Fruit fly (Drosophila melanogaster) Kc167 (cell line): ENCODE measurements around the gene Cyp4ae1.

ENCODE experiments used
- Myc ChIP-seq: fragments of >200 bp; optimal IDR thresholded peaks from 2 replicates; lab custom pipeline; 2017; ENCODE audit warnings: missing external identifiers
- Sin3A ChIP-seq: fragments of >200 bp; optimal IDR thresholded peaks from 2 replicates; lab custom pipeline; 2018; ENCODE audit warnings: missing external identifiers
- h ChIP-seq: fragments of >200 bp; optimal IDR thresholded peaks from 3 replicates; lab custom pipeline; 2018; ENCODE audit warnings: missing external identifiers
- insv ChIP-seq: fragments of >200 bp; optimal IDR thresholded peaks from 3 replicates; lab custom pipeline; 2018; ENCODE audit warnings: missing external identifiers
- psq ChIP-seq: fragments of >200 bp; optimal IDR thresholded peaks from 2 replicates; lab custom pipeline; 2017; ENCODE audit warnings: missing external identifiers
- ttk ChIP-seq: sonication (Bioruptor generic); optimal IDR thresholded peaks from 2 replicates; lab custom pipeline; 2017; ENCODE audit warnings: missing external identifiers

The Cyp4ae1 gene

dm6 chrX:2157929-2158610 is 20.7 kb upstream of the Cyp4ae1 start:
- no peak for TF ChIP-seq psq (lab: Kevin White, UChicago)
- no peak for TF ChIP-seq Myc (lab: Kevin White, UChicago)
- TF ChIP-seq insv: no peak
- TF ChIP-seq ttk (lab: Kevin White, UChicago): no peak
- no peak for TF ChIP-seq Sin3A (lab: Kevin White, UChicago)

- TF ChIP-seq h (lab: Kevin White, UChicago) (no peak), insv (no peak), Myc (lab: Kevin White, UChicago) (no peak), Sin3A (lab: Kevin White, UChicago) (no peak), ttk (lab: Kevin White, UChicago) (no peak), psq (lab: Kevin White, UChicago) (no peak)
These were observed 20.1 kb upstream of the Cyp4ae1 start, which contains the start of gene wapl for dm6 chrX:2158668-2159163. wapl (minus strand) TSS chrX:2158983.

DNA sequence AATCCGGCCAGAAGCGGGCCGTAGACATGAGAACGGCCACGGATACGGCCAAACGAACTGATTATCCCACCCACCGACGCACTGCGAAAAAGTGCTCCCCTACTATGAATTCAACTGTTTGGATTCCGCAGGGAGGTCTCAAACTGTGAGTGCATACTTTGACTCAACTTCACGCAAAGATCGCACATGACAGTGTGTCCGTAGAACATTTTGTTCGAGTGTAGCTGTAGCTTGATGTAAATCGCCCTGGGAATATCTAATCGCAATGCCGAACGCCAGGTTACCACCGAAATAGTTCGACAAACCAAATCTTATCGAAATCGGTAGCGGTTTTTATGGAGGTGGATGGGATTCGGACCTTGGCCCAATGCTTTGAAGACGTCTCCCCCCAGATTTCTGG is 17.8 kb upstream of the Cyp4ae1 start:
- TF ChIP-seq Myc (lab: Kevin White, UChicago) (no peak), ttk (lab: Kevin White, UChicago) (no peak), insv (no peak)

- no peak for TF ChIP-seq insv
- no peak for TF ChIP-seq ttk (lab: Kevin White, UChicago)
- TF ChIP-seq psq (lab: Kevin White, UChicago): no peak
- TF ChIP-seq h (lab: Kevin White, UChicago): no peak
- TF ChIP-seq Sin3A (lab: Kevin White, UChicago): no peak
These were observed 16.5 kb upstream of the Cyp4ae1 start, which contains the start of the genes Cyp4d1 and CG3630 for dm6 chrX:2162130-2162907. Cyp4d1 (minus strand) TSS chrX:2162180. CG3630 (plus strand) TSS chrX:2162196.

DNA sequence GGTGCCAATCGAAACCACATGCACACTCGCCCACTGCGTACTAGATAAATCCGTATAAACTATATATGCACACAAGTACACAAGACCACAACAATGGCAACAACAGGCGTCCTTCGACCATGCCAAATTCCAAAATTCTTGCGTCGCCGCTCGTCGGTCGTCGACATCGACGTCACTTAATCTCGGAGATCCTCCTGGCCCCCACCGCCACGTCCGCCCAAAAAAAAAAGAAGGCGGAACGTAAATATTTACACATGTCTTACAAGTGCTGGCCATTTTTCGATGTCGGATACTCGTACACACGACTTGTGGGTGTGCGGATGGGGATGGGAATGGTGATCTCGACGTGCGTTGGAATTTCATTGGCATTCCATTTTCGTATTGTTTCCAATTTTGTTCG is 15.4 kb upstream of the Cyp4ae1 start:
- TF ChIP-seq Myc (lab: Kevin White, UChicago) (no peak), Sin3A (lab: Kevin White, UChicago) (no peak), insv (no peak), psq (lab: Kevin White, UChicago) (no peak), h (lab: Kevin White, UChicago) (no peak), ttk (lab: Kevin White, UChicago) (no peak)

DNA sequence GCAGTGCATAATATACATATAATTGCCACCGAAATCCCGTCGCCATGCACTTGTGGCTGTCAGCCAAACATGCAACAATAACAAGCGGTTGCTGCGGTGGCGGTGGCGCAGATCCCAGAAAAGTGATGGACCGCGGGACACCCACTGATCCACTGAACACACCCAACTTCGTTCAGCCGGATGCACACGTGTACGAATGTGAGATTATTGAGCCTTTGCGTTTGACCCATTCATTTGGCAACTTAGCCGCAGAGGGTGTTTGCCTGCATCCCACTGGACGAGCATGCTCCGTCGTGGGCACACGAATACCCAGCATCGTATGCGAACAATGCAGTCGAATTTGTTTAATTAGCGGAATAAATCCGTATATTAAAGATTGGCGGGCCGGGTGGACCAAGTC is 13.4 kb upstream of the Cyp4ae1 start:
- no peak for TF ChIP-seq insv

DNA sequence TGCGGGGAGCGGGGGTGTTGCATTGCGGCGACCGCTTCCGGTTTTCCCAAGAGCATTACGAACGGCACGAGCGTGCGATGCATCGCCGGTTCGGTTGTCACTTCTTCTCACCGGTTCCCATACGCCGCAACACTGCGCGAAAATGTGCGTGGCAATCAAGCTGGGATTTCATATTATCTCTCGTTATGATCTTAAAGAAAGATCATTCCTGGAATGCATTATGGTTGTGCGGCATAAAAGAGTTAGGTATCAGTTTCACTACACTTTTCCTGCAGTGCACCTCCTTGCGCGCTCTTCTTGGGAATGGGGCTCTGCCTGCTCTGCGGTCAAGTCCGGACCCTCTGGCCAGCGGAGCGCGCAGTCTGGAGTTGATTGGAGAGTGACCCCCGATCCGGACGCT is 12.7 kb upstream of the Cyp4ae1 start:
- TF ChIP-seq Sin3A (lab: Kevin White, UChicago): no peak
- TF ChIP-seq Myc (lab: Kevin White, UChicago): no peak
- no peak for TF ChIP-seq insv
- no peak for TF ChIP-seq psq (lab: Kevin White, UChicago)
- TF ChIP-seq h (lab: Kevin White, UChicago): no peak
- no peak for TF ChIP-seq ttk (lab: Kevin White, UChicago)

DNA sequence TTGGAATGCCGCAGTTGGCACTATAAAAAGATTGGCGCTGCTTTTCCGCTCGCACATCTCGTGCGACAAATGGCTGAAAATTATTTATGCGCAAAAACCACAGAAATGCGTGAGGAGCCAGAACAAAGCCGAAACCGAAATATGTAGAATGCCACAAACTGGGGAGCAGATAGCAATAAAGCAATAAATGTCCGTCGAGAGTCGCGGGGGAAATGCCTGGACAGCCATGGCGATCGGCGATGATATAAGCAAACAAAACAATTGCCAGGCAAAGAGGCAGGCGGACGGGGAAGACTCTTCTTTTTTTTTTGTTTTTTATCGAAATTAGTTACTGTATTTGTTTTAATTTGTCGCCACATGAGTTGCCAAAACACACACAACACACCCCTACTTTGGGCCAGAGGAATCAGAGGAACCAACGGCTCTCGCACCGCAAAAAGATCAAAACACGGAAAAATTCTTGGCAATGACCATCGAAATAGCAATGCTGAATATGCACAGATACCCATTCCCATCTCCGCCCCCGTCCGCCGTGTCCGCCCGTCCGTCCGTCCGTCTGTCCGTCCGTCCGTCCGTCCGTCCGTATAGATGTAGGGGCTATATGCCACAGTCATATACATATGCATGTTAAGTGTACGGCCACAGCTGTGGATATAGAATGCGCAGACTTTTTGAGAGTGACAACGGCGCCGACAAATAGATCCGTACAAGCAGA is 10.2 kb upstream of the Cyp4ae1 start:
- no peak for TF ChIP-seq ttk (lab: Kevin White, UChicago)
- no peak for TF ChIP-seq psq (lab: Kevin White, UChicago)
- no peak for TF ChIP-seq insv
- TF ChIP-seq h (lab: Kevin White, UChicago): no peak

DNA sequence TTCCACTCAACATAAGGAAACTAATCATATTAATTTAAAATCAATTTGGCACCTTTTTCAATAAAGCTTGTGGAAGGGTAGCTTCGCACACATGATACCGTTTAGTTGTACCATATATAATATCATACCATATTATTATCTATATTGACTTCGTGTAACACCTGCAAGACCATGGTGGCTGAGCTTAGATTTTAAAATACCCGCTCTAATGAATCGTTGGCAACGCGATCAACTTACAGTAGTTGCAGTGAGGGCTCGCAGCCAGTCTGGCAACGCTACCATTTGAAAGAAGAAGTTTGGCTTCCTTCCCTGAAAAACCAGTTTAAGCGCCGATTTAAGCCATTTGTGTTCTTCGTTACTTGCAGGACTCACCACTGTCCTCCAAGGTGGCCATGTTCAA is 8.4 kb upstream of the Cyp4ae1 start:
- TF ChIP-seq Sin3A (lab: Kevin White, UChicago) (no peak), ttk (lab: Kevin White, UChicago) (no peak), Myc (lab: Kevin White, UChicago) (no peak), psq (lab: Kevin White, UChicago) (no peak), insv (no peak), h (lab: Kevin White, UChicago) (no peak)

- TF ChIP-seq Sin3A (lab: Kevin White, UChicago) (no peak), h (lab: Kevin White, UChicago) (no peak), psq (lab: Kevin White, UChicago) (no peak), insv (no peak), Myc (lab: Kevin White, UChicago) (no peak), ttk (lab: Kevin White, UChicago) (no peak)
These were observed 6.4 kb upstream of the Cyp4ae1 start, which contains the start of gene ND-B14.5A for dm6 chrX:2172420-2172827. ND-B14.5A (plus strand) TSS chrX:2172526.

- no peak for TF ChIP-seq Myc (lab: Kevin White, UChicago)
- TF ChIP-seq psq (lab: Kevin White, UChicago): no peak
- no peak for TF ChIP-seq h (lab: Kevin White, UChicago)
- TF ChIP-seq insv: no peak
- no peak for TF ChIP-seq Sin3A (lab: Kevin White, UChicago)
- no peak for TF ChIP-seq ttk (lab: Kevin White, UChicago)
These were observed 3.5 kb upstream of the Cyp4ae1 start, which contains the start of gene Cyp4d14 for dm6 chrX:2175265-2175795. Cyp4d14 (minus strand) TSS chrX:2175315.
